Fruit fly (Drosophila melanogaster) whole organism, embryonic: ENCODE results near the gene eIF3i.

Experiments
- ATbp ChIP-seq: fragments of 200-800 bp; sonication (Bioruptor generic); optimal IDR thresholded peaks from 2 replicates; lab custom pipeline; 2017; ENCODE audit warnings: missing biosample characterization, mild to moderate bottlenecking, missing genetic modification characterization, missing genetic modification reagents
- Atf-2 ChIP-seq: fragments of 200-800 bp; sonication (Bioruptor generic); optimal IDR thresholded peaks from 2 replicates; lab custom pipeline; 2016; ENCODE audit warnings: missing biosample characterization, missing genetic modification characterization
- B-H2 ChIP-seq: fragments of 200-800 bp; sonication (Bioruptor generic); optimal IDR thresholded peaks from 2 replicates; lab custom pipeline; 2018; ENCODE audit warnings: missing biosample characterization, mild to moderate bottlenecking, missing genetic modification characterization
- BEAF-32 ChIP-seq: fragments of 200-800 bp; sonication (Bioruptor generic); optimal IDR thresholded peaks from 3 replicates; lab custom pipeline; 2017; ENCODE audit warnings: missing biosample characterization, missing genetic modification characterization, mild to moderate bottlenecking, moderate library complexity, missing genetic modification reagents
- BtbVII ChIP-seq: fragments of 200-800 bp; sonication (Bioruptor generic); optimal IDR thresholded peaks from 3 replicates; lab custom pipeline; 2017; ENCODE audit warnings: missing biosample characterization, mild to moderate bottlenecking, missing genetic modification characterization
- CG12942 ChIP-seq: fragments of 200-800 bp; sonication (Bioruptor generic); optimal IDR thresholded peaks from 3 replicates; lab custom pipeline; 2016; ENCODE audit warnings: missing biosample characterization, missing genetic modification characterization
- CG13424 ChIP-seq: fragments of 200-800 bp; sonication (Bioruptor generic); optimal IDR thresholded peaks from 2 replicates; lab custom pipeline; 2019; ENCODE audit warnings: missing biosample characterization, mild to moderate bottlenecking, missing genetic modification characterization, moderate library complexity
- CG15269 ChIP-seq: fragments of 200-800 bp; sonication (Bioruptor generic); optimal IDR thresholded peaks from 2 replicates; lab custom pipeline; 2018; ENCODE audit warnings: missing biosample characterization, mild to moderate bottlenecking, missing genetic modification characterization, moderate library complexity
- CG18262 ChIP-seq: fragments of 200-800 bp; optimal IDR thresholded peaks from 3 replicates; lab custom pipeline; 2019; ENCODE audit warnings: missing biosample characterization, mild to moderate bottlenecking, missing genetic modification characterization, moderate library complexity
- CG2116 ChIP-seq: fragments of 200-800 bp; sonication (Bioruptor generic); optimal IDR thresholded peaks from 3 replicates; lab custom pipeline; 2018; ENCODE audit warnings: missing biosample characterization, mild to moderate bottlenecking, missing genetic modification characterization
- CG30403 ChIP-seq: fragments of 200-800 bp; sonication (Bioruptor generic); optimal IDR thresholded peaks from 3 replicates; lab custom pipeline; 2016; ENCODE audit warnings: missing biosample characterization, missing genetic modification characterization
- CG31224 ChIP-seq: fragments of 200-800 bp; sonication (Bioruptor generic); IDR thresholded peaks from 2 replicates; pipeline ENCODE4 v1.3.6; 2022; ENCODE audit warnings: missing biosample characterization, missing genetic modification characterization
- CG6813 ChIP-seq: fragments of 200-800 bp; sonication (Bioruptor generic); optimal IDR thresholded peaks from 2 replicates; lab custom pipeline; 2017; ENCODE audit warnings: missing biosample characterization, missing genetic modification characterization, mild to moderate bottlenecking, moderate library complexity, missing genetic modification reagents
- CG7372 ChIP-seq: fragments of 200-800 bp; sonication (Bioruptor generic); IDR thresholded peaks from 2 replicates; pipeline ENCODE4 v1.3.6; 2022; ENCODE audit warnings: missing biosample characterization, missing genetic modification characterization
- CG8478 ChIP-seq: fragments of >200 bp; optimal IDR thresholded peaks from 2 replicates; lab custom pipeline; 2018
- D19B ChIP-seq: fragments of 200-800 bp; sonication (Bioruptor generic); optimal IDR thresholded peaks from 2 replicates; lab custom pipeline; 2017; ENCODE audit warnings: missing biosample characterization, mild to moderate bottlenecking, missing genetic modification characterization
- E2f2 ChIP-seq: fragments of 200-800 bp; sonication (Bioruptor generic); IDR thresholded peaks from 2 replicates; pipeline ENCODE4 v1.3.6; 2022; ENCODE audit warnings: missing biosample characterization, missing genetic modification characterization
- Elba2 ChIP-seq: fragments of 200-800 bp; sonication (Bioruptor generic); optimal IDR thresholded peaks from 3 replicates; lab custom pipeline; 2016; ENCODE audit warnings: missing biosample characterization, missing genetic modification characterization
- GATAe ChIP-seq: fragments of 200-800 bp; sonication (Bioruptor generic); conservative IDR thresholded peaks from 2 replicates; pipeline ENCODE4 v1.3.6; 2022; ENCODE audit warnings: missing biosample characterization, missing genetic modification characterization
- H2.0 ChIP-seq: fragments of 200-800 bp; sonication (Bioruptor generic); IDR thresholded peaks from 2 replicates; pipeline ENCODE4 v1.3.6; 2022; ENCODE audit warnings: missing biosample characterization, missing genetic modification characterization
- Hey ChIP-seq: fragments of 200-800 bp; sonication (Bioruptor generic); optimal IDR thresholded peaks from 3 replicates; lab custom pipeline; 2018; ENCODE audit warnings: missing biosample characterization, mild to moderate bottlenecking, missing genetic modification characterization
- Mad ChIP-seq: fragments of 200-800 bp; sonication (Bioruptor generic); optimal IDR thresholded peaks from 2 replicates; lab custom pipeline; 2016; ENCODE audit warnings: missing biosample characterization, missing genetic modification characterization
- Opbp ChIP-seq: fragments of 200-800 bp; sonication (Bioruptor generic); IDR thresholded peaks from 3 replicates; pipeline ENCODE4 v1.3.6; 2022; ENCODE audit warnings: missing biosample characterization, missing genetic modification characterization; ENCODE audit not compliant: partially characterized antibody
- Ptx1 ChIP-seq: fragments of 200-800 bp; sonication (Bioruptor generic); IDR thresholded peaks from 2 replicates; pipeline ENCODE4 v1.3.6; 2022; ENCODE audit warnings: missing biosample characterization, missing genetic modification characterization
- Rfx ChIP-seq: fragments of 200-800 bp; sonication (Bioruptor generic); IDR thresholded peaks from 2 replicates; pipeline ENCODE4 v1.3.6; 2022; ENCODE audit warnings: missing biosample characterization, missing genetic modification characterization
- Side ChIP-seq: fragments of 200-800 bp; sonication (Bioruptor generic); optimal IDR thresholded peaks from 2 replicates; lab custom pipeline; 2016; ENCODE audit warnings: missing biosample characterization, missing genetic modification characterization
- Xbp1 ChIP-seq: fragments of 200-800 bp; sonication (Bioruptor generic); optimal IDR thresholded peaks from 3 replicates; lab custom pipeline; 2016; ENCODE audit warnings: missing biosample characterization, mild to moderate bottlenecking, missing genetic modification characterization
- YL-1 ChIP-seq: fragments of 200-800 bp; sonication (Bioruptor generic); optimal IDR thresholded peaks from 3 replicates; lab custom pipeline; 2017; ENCODE audit warnings: missing biosample characterization, mild to moderate bottlenecking, missing genetic modification characterization
- al ChIP-seq: fragments of 200-800 bp; sonication (Bioruptor generic); IDR thresholded peaks from 2 replicates; pipeline ENCODE4 v1.3.6; 2022; ENCODE audit warnings: missing biosample characterization, missing genetic modification characterization
- amos ChIP-seq: fragments of 200-800 bp; sonication (Bioruptor generic); IDR thresholded peaks from 2 replicates; pipeline ENCODE4 v1.3.6; 2022; ENCODE audit warnings: missing biosample characterization, missing genetic modification characterization; ENCODE audit not compliant: partially characterized antibody
- bowl ChIP-seq: fragments of 200-800 bp; sonication (Bioruptor generic); IDR thresholded peaks from 2 replicates; pipeline ENCODE4 v1.3.6; 2022; ENCODE audit warnings: missing biosample characterization, missing genetic modification characterization
- chm ChIP-seq: fragments of 200-800 bp; sonication (Bioruptor generic); IDR thresholded peaks from 2 replicates; pipeline ENCODE4 v1.3.6; 2022; ENCODE audit warnings: missing biosample characterization, missing genetic modification characterization
- dysf ChIP-seq: fragments of 200-800 bp; sonication (Bioruptor generic); IDR thresholded peaks from 3 replicates; pipeline ENCODE4 v1.3.6; 2022; ENCODE audit warnings: missing biosample characterization, missing genetic modification characterization
- en ChIP-seq: fragments of 200-800 bp; sonication (Bioruptor generic); optimal IDR thresholded peaks from 2 replicates; lab custom pipeline; 2016; ENCODE audit warnings: missing biosample characterization, missing genetic modification characterization
- exex ChIP-seq: fragments of 200-800 bp; sonication (Bioruptor generic); optimal IDR thresholded peaks from 4 replicates; lab custom pipeline; 2018; ENCODE audit warnings: missing biosample characterization, mild to moderate bottlenecking, missing genetic modification characterization, moderate library complexity
- gfzf ChIP-seq: fragments of 200-800 bp; sonication (Bioruptor generic); optimal IDR thresholded peaks from 2 replicates; lab custom pipeline; 2016; ENCODE audit warnings: missing biosample characterization, mild to moderate bottlenecking, missing genetic modification characterization, moderate library complexity
- hb ChIP-seq: fragments of 200-800 bp; sonication (Bioruptor generic); IDR thresholded peaks from 3 replicates; pipeline ENCODE4 v1.3.6; 2022; ENCODE audit warnings: missing biosample characterization, missing genetic modification characterization; ENCODE audit not compliant: partially characterized antibody
- kni ChIP-seq: fragments of 200-800 bp; sonication (Bioruptor generic); optimal IDR thresholded peaks from 3 replicates; lab custom pipeline; 2017; ENCODE audit warnings: mild to moderate bottlenecking, missing biosample characterization, missing genetic modification reagents, missing genetic modification characterization
- lmd ChIP-seq: fragments of 200-800 bp; sonication (Bioruptor generic); IDR thresholded peaks from 2 replicates; pipeline ENCODE4 v1.3.6; 2022; ENCODE audit warnings: missing biosample characterization, missing genetic modification characterization
- mirr ChIP-seq: fragments of 200-800 bp; sonication (Bioruptor generic); optimal IDR thresholded peaks from 3 replicates; lab custom pipeline; 2018; ENCODE audit warnings: missing biosample characterization, mild to moderate bottlenecking, missing genetic modification characterization
- nau ChIP-seq: fragments of 200-800 bp; sonication (Bioruptor generic); optimal IDR thresholded peaks from 3 replicates; lab custom pipeline; 2017; ENCODE audit warnings: missing biosample characterization, mild to moderate bottlenecking, missing genetic modification characterization, missing genetic modification reagents
- prd ChIP-seq, 3 experiments: fragments of >200 bp in 2 of 3; fragments of 200-800 bp in 1 of 3; sonication (Bioruptor generic) in 1 of 3; optimal IDR thresholded peaks in 2 of 3; IDR thresholded peaks in 1 of 3; 2 replicates in 2 of 3; 3 replicates in 1 of 3; pipeline versions ENCODE4 v1.3.6 to Lab custom; 2017 to 2022; ENCODE audit warnings: missing biosample characterization in 1 of 3, missing genetic modification characterization in 1 of 3
- psq ChIP-seq: fragments of 200-800 bp; sonication (Bioruptor generic); optimal IDR thresholded peaks from 2 replicates; lab custom pipeline; 2017; ENCODE audit warnings: missing biosample characterization, missing genetic modification characterization
- schlank ChIP-seq: fragments of 200-800 bp; sonication (Bioruptor generic); optimal IDR thresholded peaks from 2 replicates; lab custom pipeline; 2018; ENCODE audit warnings: missing biosample characterization, mild to moderate bottlenecking, missing genetic modification characterization
- stwl ChIP-seq: fragments of 200-800 bp; sonication (Bioruptor generic); optimal IDR thresholded peaks from 3 replicates; lab custom pipeline; 2018; ENCODE audit warnings: missing biosample characterization, mild to moderate bottlenecking, missing genetic modification characterization, moderate library complexity
- sug ChIP-seq: fragments of 200-800 bp; optimal IDR thresholded peaks from 2 replicates; lab custom pipeline; 2019; ENCODE audit warnings: missing biosample characterization, mild to moderate bottlenecking, missing genetic modification characterization, moderate library complexity
- tup ChIP-seq: fragments of 200-800 bp; sonication (Bioruptor generic); optimal IDR thresholded peaks from 2 replicates; lab custom pipeline; 2016; ENCODE audit warnings: missing biosample characterization, mild to moderate bottlenecking, missing genetic modification characterization, moderate library complexity
- unc-4 ChIP-seq: fragments of 200-800 bp; sonication (Bioruptor generic); IDR thresholded peaks from 2 replicates; pipeline ENCODE4 v1.3.6; 2022; ENCODE audit warnings: missing biosample characterization, missing genetic modification characterization; ENCODE audit not compliant: partially characterized antibody
- usp ChIP-seq: fragments of >200 bp; optimal IDR thresholded peaks from 2 replicates; lab custom pipeline; 2017; ENCODE audit warnings: missing biosample characterization, missing genetic modification characterization
- vfl ChIP-seq: fragments of 200-800 bp; sonication (Bioruptor generic); optimal IDR thresholded peaks from 2 replicates; lab custom pipeline; 2016; ENCODE audit warnings: missing biosample characterization, missing genetic modification characterization
- vnd ChIP-seq: fragments of 200-800 bp; sonication (Bioruptor generic); IDR thresholded peaks from 3 replicates; pipeline ENCODE4 v1.3.6; 2022; ENCODE audit warnings: missing biosample characterization, missing genetic modification characterization; ENCODE audit not compliant: partially characterized antibody
- wdn ChIP-seq: fragments of 200-800 bp; sonication (Bioruptor generic); IDR thresholded peaks from 2 replicates; pipeline ENCODE4 v1.3.6; 2022; ENCODE audit warnings: missing biosample characterization, missing genetic modification characterization

The eIF3i gene

DNA sequence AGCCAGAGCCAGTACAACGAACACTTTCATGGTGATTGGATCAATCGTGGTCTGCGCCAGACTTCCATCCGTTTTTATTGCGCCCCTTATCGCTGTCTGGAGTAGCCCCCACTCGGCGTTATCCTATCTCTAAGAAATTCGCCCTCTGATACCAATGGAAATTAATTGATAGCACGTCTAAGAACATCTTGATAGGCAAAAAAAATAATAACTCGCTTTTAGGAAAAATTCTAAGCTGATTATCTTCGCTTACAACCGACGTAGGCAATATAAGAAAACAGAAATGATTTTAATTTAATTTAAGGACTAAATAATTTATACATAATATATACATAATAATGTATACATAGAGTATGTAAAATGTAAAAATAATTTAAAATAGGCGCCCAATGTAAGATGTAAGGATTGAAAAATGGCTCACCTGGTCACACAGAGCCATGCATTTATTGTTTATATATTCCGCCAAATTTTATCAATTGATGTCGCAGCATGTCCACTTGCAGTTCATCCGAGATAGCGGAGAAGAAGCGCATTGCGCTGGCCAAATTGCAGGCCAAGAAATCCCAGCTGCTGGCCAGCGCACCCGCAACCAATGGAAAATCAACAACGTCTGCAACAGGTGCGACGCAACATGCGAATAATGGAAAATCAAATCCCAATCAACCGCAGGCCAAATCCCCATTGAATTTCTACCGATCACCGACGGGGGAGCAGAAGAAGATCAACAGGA, 12.3 kb downstream of the eIF3i start, which contains the start of the genes Jon25Bi and Marcal1 (continued):
- TF ChIP-seq nau (GFP tag; lab: Kevin White, UChicago) (no peak), unc-4 (GFP tag; lab: Robert Waterston, UW) (no peak), BtbVII (GFP tag; lab: Kevin White, UChicago) (no peak), hb (no peak), CG8478 (no peak), vfl (no peak), CG12942 (GFP tag; lab: Kevin White, UChicago) (no peak), B-H2 (GFP tag; lab: Kevin White, UChicago) (no peak), CG31224 (no peak), CG30403 (no peak), lmd (GFP tag; lab: Robert Waterston, UW) (no peak), kni (GFP tag; lab: Kevin White, UChicago) (no peak), Ptx1 (no peak), dysf (GFP tag; lab: Robert Waterston, UW) (no peak), Opbp (GFP tag; lab: Robert Waterston, UW) (no peak), prd (optimal IDR thresholded peaks at IDR 0.05; lab: Kevin White, UChicago) (no peak), prd (GFP tag; IDR thresholded peaks at IDR 0.05; lab: Robert Waterston, UW) (no peak), Side (no peak), Xbp1 (no peak), CG7372 (no peak), al (no peak), CG13424 (tag; lab: Kevin White, UChicago) (no peak), en (no peak), schlank (tag; lab: Kevin White, UChicago) (no peak), usp (GFP tag; lab: Kevin White, UChicago) (no peak), ATbp (GFP tag; lab: Kevin White, UChicago) (no peak), H2.0 (GFP tag; lab: Robert Waterston, UW) (no peak), Elba2 (no peak), gfzf (GFP tag; lab: Kevin White, UChicago) (peak; percentile 36), CG6813 (GFP tag; lab: Kevin White, UChicago) (no peak), stwl (tag; lab: Kevin White, UChicago) (peak; percentile 55), amos (GFP tag; lab: Robert Waterston, UW) (peak; percentile 50; the same call in 1 of the 2 replicates), CG2116 (GFP tag; lab: Kevin White, UChicago) (no peak), BEAF-32 (GFP tag; lab: Kevin White, UChicago) (no peak), E2f2 (GFP tag; lab: Robert Waterston, UW) (peak; percentile 82), exex (tag; lab: Kevin White, UChicago) (peak; percentile 71), Mad (no peak), wdn (no peak), CG15269 (no peak), Rfx (no peak), YL-1 (GFP tag; lab: Kevin White, UChicago) (peak; percentile 4)

DNA sequence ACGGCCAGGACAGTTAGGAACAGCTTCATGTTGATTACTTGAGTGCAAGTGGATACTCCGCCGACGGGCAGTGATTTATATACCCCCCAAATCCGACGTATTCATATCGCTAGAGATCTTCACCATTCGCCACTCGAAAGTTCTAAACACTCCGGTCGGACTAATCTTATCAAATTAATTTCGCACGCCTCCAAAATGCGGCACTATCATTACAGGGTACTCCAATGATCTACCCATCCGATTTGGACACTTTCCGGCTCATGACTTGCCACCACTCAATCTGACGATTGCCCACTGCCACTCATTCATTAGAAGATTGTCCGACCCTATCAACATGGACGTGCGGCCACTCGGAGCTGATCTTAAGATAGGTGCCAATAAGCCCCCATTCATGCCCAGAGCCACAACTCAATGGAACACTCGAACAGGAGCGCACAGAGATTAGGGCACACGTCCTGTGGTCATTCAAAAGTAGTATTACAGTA, 14.4 kb downstream of the eIF3i start, which contains the start of gene Jon25Bii:
Gene Jon25Bii, minus strand, starts transcription at position 51 of the 485 bp plus-strand sequence.
- TF ChIP-seq D19B (GFP tag; lab: Kevin White, UChicago): peak; percentile 41
- peak; percentile 92 for TF ChIP-seq exex (tag; lab: Kevin White, UChicago)
- TF ChIP-seq Hey (tag; lab: Kevin White, UChicago): peak; percentile 77
- TF ChIP-seq vnd (GFP tag; lab: Robert Waterston, UW): peak; percentile 36; the same call in 1 of the 3 replicates
- no peak for TF ChIP-seq usp (GFP tag; lab: Kevin White, UChicago)
- TF ChIP-seq mirr: peak; percentile 80
- TF ChIP-seq GATAe (GFP tag; lab: Robert Waterston, UW): peak; percentile 37; the same call in 1 of the 2 replicates
- TF ChIP-seq tup (GFP tag; lab: Kevin White, UChicago): no peak
- peak; percentile 70 for TF ChIP-seq sug
- no peak for TF ChIP-seq chm (GFP tag; lab: Robert Waterston, UW)
- no peak for TF ChIP-seq bowl (GFP tag; lab: Robert Waterston, UW)
- no peak for TF ChIP-seq CG18262 (tag; lab: Kevin White, UChicago)
- TF ChIP-seq psq (GFP tag; lab: Kevin White, UChicago): no peak
- TF ChIP-seq Atf-2 (GFP tag; lab: Kevin White, UChicago): no peak
